Worm (Caenorhabditis elegans) whole organism, late embryonic: Measurements from ENCODE around the gene Y54G9A.7.

ENCODE experiments used
- C08G9.2 ChIP-seq: sonication (generic microtip); optimal IDR thresholded peaks from 2 replicates; lab custom pipeline; 2016; ENCODE audit warnings: mild to moderate bottlenecking, missing genetic modification characterization, moderate library complexity, missing compliant biosample characterization
- C38D4.7 ChIP-seq: fragments of 200-800 bp; sonication (Bioruptor generic); optimal IDR thresholded peaks from 2 replicates; lab custom pipeline; 2018; ENCODE audit warnings: mild to moderate bottlenecking, missing genetic modification characterization, moderate library complexity, missing compliant biosample characterization
- F13H6.1 ChIP-seq: sonication (generic microtip); optimal IDR thresholded peaks from 2 replicates; lab custom pipeline; 2016; ENCODE audit warnings: missing genetic modification characterization, missing compliant biosample characterization
- Y22D7AL.16 ChIP-seq: sonication (generic microtip); optimal IDR thresholded peaks from 2 replicates; lab custom pipeline; 2016; ENCODE audit warnings: missing genetic modification characterization, missing compliant biosample characterization
- ahr-1 ChIP-seq: sonication (generic microtip); optimal IDR thresholded peaks from 2 replicates; lab custom pipeline; 2016; ENCODE audit warnings: missing genetic modification characterization, missing compliant biosample characterization
- ama-1 ChIP-seq: fragments of 150-350 bp; optimal IDR thresholded peaks from 2 replicates; lab custom pipeline; 2014
- ceh-14 ChIP-seq: sonication (generic microtip); optimal IDR thresholded peaks from 2 replicates; lab custom pipeline; 2016; ENCODE audit warnings: missing genotype, missing genetic modification characterization, missing compliant biosample characterization
- ceh-22 ChIP-seq: sonication (generic microtip); optimal IDR thresholded peaks from 2 replicates; lab custom pipeline; 2017; ENCODE audit warnings: missing biosample characterization, missing genetic modification characterization
- ceh-24 ChIP-seq: sonication (generic microtip); optimal IDR thresholded peaks from 2 replicates; lab custom pipeline; 2016; ENCODE audit warnings: mild to moderate bottlenecking, missing genetic modification characterization, missing compliant biosample characterization
- ceh-31 ChIP-seq: sonication (generic microtip); optimal IDR thresholded peaks from 2 replicates; lab custom pipeline; 2016; ENCODE audit warnings: missing genetic modification characterization, missing compliant biosample characterization
- ceh-34 ChIP-seq: sonication (generic microtip); optimal IDR thresholded peaks from 2 replicates; lab custom pipeline; 2016; ENCODE audit warnings: mild to moderate bottlenecking, missing genetic modification characterization, missing compliant biosample characterization
- ceh-9 ChIP-seq: sonication (generic microtip); optimal IDR thresholded peaks from 2 replicates; lab custom pipeline; 2016; ENCODE audit warnings: mild to moderate bottlenecking, missing genetic modification characterization, inconsistent platforms, missing compliant biosample characterization
- che-1 ChIP-seq: sonication (generic microtip); optimal IDR thresholded peaks from 2 replicates; lab custom pipeline; 2016; ENCODE audit warnings: mild to moderate bottlenecking, missing genetic modification characterization, missing compliant biosample characterization
- dve-1 ChIP-seq: sonication (generic microtip); optimal IDR thresholded peaks from 2 replicates; lab custom pipeline; 2017; ENCODE audit warnings: antibody characterized with exemption, mild to moderate bottlenecking, missing genetic modification characterization, missing compliant biosample characterization
- elt-2 ChIP-seq: sonication (generic microtip); optimal IDR thresholded peaks from 2 replicates; lab custom pipeline; 2016; ENCODE audit warnings: missing genetic modification reagents, missing genetic modification characterization, missing compliant biosample characterization
- ets-4 ChIP-seq: sonication (generic microtip); optimal IDR thresholded peaks from 2 replicates; lab custom pipeline; 2016; ENCODE audit warnings: missing genetic modification characterization, missing compliant biosample characterization
- eyg-1 ChIP-seq: sonication (generic microtip); optimal IDR thresholded peaks from 2 replicates; lab custom pipeline; 2016; ENCODE audit warnings: missing genotype, missing genetic modification characterization, missing compliant biosample characterization
- fkh-10 ChIP-seq: fragments of 150-350 bp; optimal IDR thresholded peaks from 2 replicates; lab custom pipeline; 2014; ENCODE audit warnings: missing biosample characterization, missing genetic modification reagents, missing genetic modification characterization
- gmeb-2 ChIP-seq: sonication (generic microtip); optimal IDR thresholded peaks from 2 replicates; lab custom pipeline; 2016; ENCODE audit warnings: missing genetic modification characterization, inconsistent platforms, missing compliant biosample characterization
- hlh-30 ChIP-seq: sonication (generic microtip); optimal IDR thresholded peaks from 2 replicates; lab custom pipeline; 2017; ENCODE audit warnings: antibody characterized with exemption, missing genetic modification characterization, missing compliant biosample characterization; ENCODE audit not compliant: insufficient read depth
- hlh-8 ChIP-seq: sonication (generic microtip); optimal IDR thresholded peaks from 2 replicates; lab custom pipeline; 2016; ENCODE audit warnings: missing genotype, missing genetic modification characterization, missing compliant biosample characterization
- mec-3 ChIP-seq: sonication (generic microtip); optimal IDR thresholded peaks from 2 replicates; lab custom pipeline; 2016; ENCODE audit warnings: borderline replicate concordance, missing genetic modification characterization, missing compliant biosample characterization
- nhr-11 ChIP-seq: fragments of 150-350 bp; optimal IDR thresholded peaks from 2 replicates; lab custom pipeline; 2014; ENCODE audit warnings: missing biosample characterization, missing genetic modification characterization
- nhr-232 ChIP-seq: sonication (generic microtip); optimal IDR thresholded peaks from 2 replicates; lab custom pipeline; 2016; ENCODE audit warnings: missing genetic modification characterization, missing compliant biosample characterization
- npax-4 ChIP-seq: sonication (generic microtip); optimal IDR thresholded peaks from 2 replicates; lab custom pipeline; 2016; ENCODE audit warnings: missing genetic modification characterization, missing compliant biosample characterization
- odd-2 ChIP-seq: sonication (generic microtip); optimal IDR thresholded peaks from 2 replicates; lab custom pipeline; 2017; ENCODE audit warnings: antibody characterized with exemption, mild to moderate bottlenecking, missing genetic modification characterization, missing compliant biosample characterization
- pag-3 ChIP-seq: sonication (generic microtip); optimal IDR thresholded peaks from 2 replicates; lab custom pipeline; 2016; ENCODE audit warnings: missing compliant biosample characterization, missing genetic modification characterization, borderline replicate concordance
- pax-1 ChIP-seq: fragments of 150-350 bp; optimal IDR thresholded peaks from 2 replicates; lab custom pipeline; 2014; ENCODE audit warnings: missing biosample characterization, missing genetic modification characterization
- pha-2 ChIP-seq: sonication (generic microtip); optimal IDR thresholded peaks from 2 replicates; lab custom pipeline; 2017; ENCODE audit warnings: mild to moderate bottlenecking, missing genetic modification characterization, missing compliant biosample characterization
- pha-4 ChIP-seq: fragments of 150-350 bp; optimal IDR thresholded peaks from 2 replicates; lab custom pipeline; 2018; ENCODE audit warnings: missing biosample characterization, missing genetic modification reagents, missing genetic modification characterization
- pros-1 ChIP-seq: fragments of 150-350 bp; optimal IDR thresholded peaks from 2 replicates; lab custom pipeline; 2014; ENCODE audit warnings: missing biosample characterization, missing genetic modification reagents, missing genetic modification characterization
- ref-2 ChIP-seq: sonication (generic microtip); optimal IDR thresholded peaks from 2 replicates; lab custom pipeline; 2016; ENCODE audit warnings: missing genetic modification characterization, missing compliant biosample characterization
- sox-2 ChIP-seq: fragments of 200-800 bp; sonication (Bioruptor generic); IDR thresholded peaks from 2 replicates; pipeline ENCODE4 v1.3.6; 2022; ENCODE audit warnings: missing genetic modification reagents, missing genetic modification characterization, missing compliant biosample characterization
- sox-4 ChIP-seq: sonication (generic microtip); optimal IDR thresholded peaks from 2 replicates; lab custom pipeline; 2017; ENCODE audit warnings: mild to moderate bottlenecking, missing genetic modification characterization, inconsistent platforms, missing compliant biosample characterization
- syd-9 ChIP-seq: sonication (generic microtip); optimal IDR thresholded peaks from 2 replicates; lab custom pipeline; 2016; ENCODE audit warnings: mild to moderate bottlenecking, missing genetic modification characterization, moderate library complexity, missing compliant biosample characterization
- tbx-2 ChIP-seq: sonication (generic microtip); optimal IDR thresholded peaks from 2 replicates; lab custom pipeline; 2016; ENCODE audit warnings: missing genetic modification characterization, missing compliant biosample characterization
- tbx-7 ChIP-seq: sonication (generic microtip); optimal IDR thresholded peaks from 2 replicates; lab custom pipeline; 2016; ENCODE audit warnings: missing genotype, missing genetic modification characterization, missing compliant biosample characterization
- ttx-3 ChIP-seq: sonication (generic microtip); optimal IDR thresholded peaks from 2 replicates; lab custom pipeline; 2016; ENCODE audit warnings: missing genetic modification reagents, missing genetic modification characterization, missing compliant biosample characterization
- unc-3 ChIP-seq, 2 experiments: fragments of 200-800 bp in 1 of 2; sonication (Bioruptor generic) in 1 of 2; sonication (generic microtip) in 1 of 2; conservative IDR thresholded peaks in 1 of 2; optimal IDR thresholded peaks in 1 of 2; 2 replicates each; pipeline versions ENCODE4 v1.3.6 to Lab custom; 2016 to 2022; ENCODE audit warnings: missing compliant biosample characterization in 2 of 2, missing genetic modification characterization in 2 of 2, missing genetic modification reagents in 1 of 2
- unc-42 ChIP-seq: sonication (generic microtip); optimal IDR thresholded peaks from 2 replicates; lab custom pipeline; 2016; ENCODE audit warnings: missing genotype, missing genetic modification characterization, missing compliant biosample characterization
- zip-5 ChIP-seq: sonication (generic microtip); optimal IDR thresholded peaks from 2 replicates; lab custom pipeline; 2016; ENCODE audit warnings: missing genetic modification characterization, missing compliant biosample characterization
- ztf-16 ChIP-seq: sonication (generic microtip); optimal IDR thresholded peaks from 2 replicates; lab custom pipeline; 2017; ENCODE audit warnings: missing genetic modification characterization, missing compliant biosample characterization

Gene Y54G9A.7

ce11 chrII:13756232-13756631, 30.6 kb upstream of the Y54G9A.7 start:
- TF ChIP-seq mec-3 (no peak), ref-2 (no peak), eyg-1 (tag; lab: Kevin White, UChicago) (no peak), nhr-11 (no peak), zip-5 (tag; lab: Kevin White, UChicago) (no peak), Y22D7AL.16 (tag; lab: Kevin White, UChicago) (no peak), che-1 (tag; lab: Kevin White, UChicago) (no peak), ceh-9 (tag; lab: Kevin White, UChicago) (no peak), pros-1 (tag; lab: Kevin White, UChicago) (no peak)

- TF ChIP-seq sox-4 (tag; lab: Kevin White, UChicago) (no peak), C08G9.2 (tag; lab: Kevin White, UChicago) (no peak), pag-3 (tag; lab: Kevin White, UChicago) (no peak), ceh-24 (tag; lab: Kevin White, UChicago) (no peak), ceh-9 (tag; lab: Kevin White, UChicago) (no peak), ahr-1 (tag; lab: Kevin White, UChicago) (no peak), F13H6.1 (tag; lab: Kevin White, UChicago) (no peak), odd-2 (tag; lab: Kevin White, UChicago) (no peak), gmeb-2 (no peak), ztf-16 (no peak), pax-1 (no peak), ama-1 (lab: Kevin White, UChicago) (no peak), pros-1 (tag; lab: Kevin White, UChicago) (no peak), pha-4 (tag; lab: Kevin White, UChicago) (no peak), C38D4.7 (GFP tag; lab: Kevin White, UChicago) (no peak), dve-1 (tag; lab: Kevin White, UChicago) (no peak), tbx-2 (tag; lab: Kevin White, UChicago) (no peak), tbx-7 (tag; lab: Kevin White, UChicago) (no peak)
- TF ChIP-seq, all 69 proteins: peak for 0
Measured at ce11 chrII:13752016-13752415, 26.4 kb upstream of the Y54G9A.7 start, which contains the start of gene arrd-14. Gene arrd-14 (plus strand): TSS chrII:13752316.

- TF ChIP-seq ceh-31 (no peak), ceh-9 (tag; lab: Kevin White, UChicago) (no peak), ceh-22 (no peak), unc-42 (tag; lab: Kevin White, UChicago) (no peak), hlh-30 (tag; lab: Kevin White, UChicago) (no peak), hlh-8 (tag; lab: Kevin White, UChicago) (no peak), npax-4 (no peak), F13H6.1 (tag; lab: Kevin White, UChicago) (no peak), ceh-14 (tag; lab: Kevin White, UChicago) (no peak), ttx-3 (tag; lab: Kevin White, UChicago) (no peak), unc-3 (GFP tag; conservative IDR thresholded peaks at IDR 0.05; lab: Robert Waterston, UW) (no peak), unc-3 (tag; optimal IDR thresholded peaks at IDR 0.05; lab: Kevin White, UChicago) (no peak), ztf-16 (no peak), ceh-34 (no peak), syd-9 (tag; lab: Kevin White, UChicago) (no peak), elt-2 (no peak)
- TF ChIP-seq, all 69 proteins: peak for 0
Measured at ce11 chrII:13751030-13751429, 25.4 kb upstream of the Y54G9A.7 start.

- TF ChIP-seq ceh-9 (tag; lab: Kevin White, UChicago), result no peak
- no peak for TF ChIP-seq ceh-24 (tag; lab: Kevin White, UChicago)
- no peak for TF ChIP-seq hlh-8 (tag; lab: Kevin White, UChicago)
- no peak for TF ChIP-seq ets-4 (tag; lab: Kevin White, UChicago)
- no peak for TF ChIP-seq ama-1 (lab: Kevin White, UChicago)
- no peak for TF ChIP-seq nhr-232 (tag; lab: Kevin White, UChicago)
- no peak for TF ChIP-seq gmeb-2
- TF ChIP-seq fkh-10, result no peak
- no peak for TF ChIP-seq ztf-16
- TF ChIP-seq unc-42 (tag; lab: Kevin White, UChicago), result no peak
- TF ChIP-seq F13H6.1 (tag; lab: Kevin White, UChicago), result no peak
- no peak for TF ChIP-seq pha-2 (tag; lab: Kevin White, UChicago)
- no peak for TF ChIP-seq Y22D7AL.16 (tag; lab: Kevin White, UChicago)
- no peak for TF ChIP-seq sox-2 (GFP tag; lab: Robert Waterston, UW)
- TF ChIP-seq elt-2, result no peak
- TF ChIP-seq dve-1 (tag; lab: Kevin White, UChicago), result no peak
- no peak for TF ChIP-seq che-1 (tag; lab: Kevin White, UChicago)
Measured at ce11 chrII:13750128-13750527, 24.5 kb upstream of the Y54G9A.7 start.
